Fruit fly (Drosophila melanogaster) whole organism, wandering third instar larva: Measurements from ENCODE around the gene tbrd-1.
A peak's percentile ranks its signal among the peaks of the same experiment; 100 is the strongest.

Experiments used
- Abd-B ChIP-seq: fragments of >200 bp; optimal IDR thresholded peaks from 2 replicates; lab custom pipeline; 2017; ENCODE audit warnings: missing biosample characterization, missing genetic modification characterization
- CG32264 ChIP-seq: fragments of 200-800 bp; sonication (Bioruptor generic); optimal IDR thresholded peaks from 2 replicates; lab custom pipeline; 2016; ENCODE audit warnings: missing biosample characterization, missing genetic modification characterization
- CG9705 ChIP-seq: fragments of 200-800 bp; sonication (Bioruptor generic); optimal IDR thresholded peaks from 2 replicates; lab custom pipeline; 2018; ENCODE audit warnings: missing biosample characterization, mild to moderate bottlenecking, missing genetic modification characterization
- CrebA ChIP-seq: fragments of 200-800 bp; sonication (Bioruptor generic); optimal IDR thresholded peaks from 2 replicates; lab custom pipeline; 2016; ENCODE audit warnings: missing biosample characterization, mild to moderate bottlenecking, missing genetic modification characterization, borderline replicate concordance
- Dfd ChIP-seq: fragments of >200 bp; optimal IDR thresholded peaks from 2 replicates; lab custom pipeline; 2017; ENCODE audit warnings: missing biosample characterization, missing genetic modification characterization
- Dif ChIP-seq: fragments of 200-275, 200-300 bp; sonication (Bioruptor generic); optimal IDR thresholded peaks from 2 replicates; lab custom pipeline; 2018; ENCODE audit warnings: missing biosample characterization, missing genetic modification characterization; ENCODE audit not compliant: partially characterized antibody
- GATAd ChIP-seq: sonication (Bioruptor generic); optimal IDR thresholded peaks from 2 replicates; lab custom pipeline; 2016; ENCODE audit warnings: missing biosample characterization, missing genetic modification characterization
- HLH106 ChIP-seq: fragments of 200-800 bp; optimal IDR thresholded peaks from 3 replicates; lab custom pipeline; 2019; ENCODE audit warnings: missing biosample characterization, mild to moderate bottlenecking, missing genetic modification characterization, moderate library complexity
- Hnf4 ChIP-seq: fragments of 200-800 bp; sonication (Bioruptor generic); optimal IDR thresholded peaks from 2 replicates; lab custom pipeline; 2016; ENCODE audit warnings: missing biosample characterization, mild to moderate bottlenecking, missing genetic modification characterization
- Hr78 ChIP-seq: fragments of >200 bp; optimal IDR thresholded peaks from 2 replicates; lab custom pipeline; 2017; ENCODE audit warnings: missing biosample characterization, missing genetic modification characterization
- Hr83 ChIP-seq: fragments of 200-300 bp; sonication (Bioruptor generic); optimal IDR thresholded peaks from 2 replicates; lab custom pipeline; 2016; ENCODE audit warnings: missing biosample characterization, mild to moderate bottlenecking, missing genetic modification characterization, moderate library complexity; ENCODE audit not compliant: poor library complexity, severe bottlenecking
- Jra ChIP-seq: sonication (Bioruptor generic); optimal IDR thresholded peaks from 2 replicates; lab custom pipeline; 2016; ENCODE audit warnings: missing biosample characterization, missing genetic modification characterization
- Mio ChIP-seq: sonication (Bioruptor generic); optimal IDR thresholded peaks from 2 replicates; lab custom pipeline; 2016; ENCODE audit warnings: missing biosample characterization, missing genetic modification characterization
- Myc ChIP-seq: fragments of >200 bp; optimal IDR thresholded peaks from 2 replicates; lab custom pipeline; 2017
- N ChIP-seq: fragments of >200 bp; optimal IDR thresholded peaks from 2 replicates; lab custom pipeline; 2018; ENCODE audit warnings: missing biosample characterization, missing external identifiers, missing genetic modification characterization
- OdsH ChIP-seq: fragments of 200-800 bp; sonication (Bioruptor generic); optimal IDR thresholded peaks from 2 replicates; lab custom pipeline; 2016; ENCODE audit warnings: missing biosample characterization, mild to moderate bottlenecking, missing genetic modification characterization
- Rel ChIP-seq, 2 experiments: fragments of 200-800 bp; sonication (Bioruptor generic) in 1 of 2; optimal IDR thresholded peaks; 2 replicates in 1 of 2; 3 replicates in 1 of 2; lab custom pipeline; 2016 to 2019; ENCODE audit warnings: mild to moderate bottlenecking in 2 of 2, missing biosample characterization in 2 of 2, missing genetic modification characterization in 2 of 2, moderate library complexity in 1 of 2
- Sp1 ChIP-seq: fragments of 200-800 bp; sonication (Bioruptor generic); optimal IDR thresholded peaks from 3 replicates; lab custom pipeline; 2019; ENCODE audit warnings: missing biosample characterization, mild to moderate bottlenecking, missing genetic modification characterization, moderate library complexity
- Vsx2 ChIP-seq: fragments of 200-300, 225-300 bp; sonication (Bioruptor generic); optimal IDR thresholded peaks from 2 replicates; lab custom pipeline; 2018; ENCODE audit warnings: missing biosample characterization, missing genetic modification characterization; ENCODE audit not compliant: partially characterized antibody
- br ChIP-seq: fragments of 200-800 bp; sonication (Bioruptor generic); optimal IDR thresholded peaks from 2 replicates; lab custom pipeline; 2016; ENCODE audit warnings: missing biosample characterization, missing genetic modification characterization
- brk ChIP-seq: fragments of 200-800 bp; sonication (Bioruptor generic); optimal IDR thresholded peaks from 2 replicates; lab custom pipeline; 2016; ENCODE audit warnings: missing biosample characterization, mild to moderate bottlenecking, missing genetic modification characterization
- dl ChIP-seq, 2 experiments: fragments of 175-275, 200-275 bp in 1 of 2; fragments of 200-275 bp in 1 of 2; sonication (Bioruptor generic); optimal IDR thresholded peaks; lab custom pipeline; 2018; ENCODE audit warnings: mild to moderate bottlenecking in 2 of 2, missing biosample characterization in 2 of 2, missing genetic modification characterization in 2 of 2, moderate library complexity in 2 of 2; ENCODE audit not compliant: partially characterized antibody in 2 of 2, insufficient read depth in 1 of 2
- dmrt93B ChIP-seq: fragments of 200-800 bp; sonication (Bioruptor generic); optimal IDR thresholded peaks from 2 replicates; lab custom pipeline; 2018; ENCODE audit warnings: missing biosample characterization, mild to moderate bottlenecking, missing genetic modification characterization
- dsf ChIP-seq: sonication (Bioruptor generic); optimal IDR thresholded peaks from 2 replicates; lab custom pipeline; 2016; ENCODE audit warnings: missing biosample characterization, missing genetic modification characterization, borderline replicate concordance
- ey ChIP-seq: fragments of 200-800 bp; sonication (Bioruptor generic); optimal IDR thresholded peaks from 2 replicates; lab custom pipeline; 2016; ENCODE audit warnings: missing biosample characterization, missing genetic modification characterization
- foxo ChIP-seq, 2 experiments: fragments of 200-800 bp; sonication (Bioruptor generic); optimal IDR thresholded peaks; 2 replicates in 1 of 2; 3 replicates in 1 of 2; lab custom pipeline; 2016 to 2017; ENCODE audit warnings: missing biosample characterization in 2 of 2, missing genetic modification characterization in 2 of 2
- fru ChIP-seq: fragments of 200-800 bp; sonication (Bioruptor generic); optimal IDR thresholded peaks from 3 replicates; lab custom pipeline; 2016; ENCODE audit warnings: missing biosample characterization, mild to moderate bottlenecking, missing genetic modification characterization
- h ChIP-seq: fragments of 200-800 bp; sonication (Bioruptor generic); optimal IDR thresholded peaks from 3 replicates; lab custom pipeline; 2016; ENCODE audit warnings: missing biosample characterization, mild to moderate bottlenecking, missing genetic modification characterization
- jim ChIP-seq: fragments of 175-275, 200-325 bp; sonication (Bioruptor generic); optimal IDR thresholded peaks from 2 replicates; lab custom pipeline; 2016; ENCODE audit warnings: missing biosample characterization, mild to moderate bottlenecking, missing genetic modification characterization
- lola ChIP-seq: fragments of >200 bp; optimal IDR thresholded peaks from 2 replicates; lab custom pipeline; 2017; ENCODE audit warnings: missing biosample characterization, missing genetic modification characterization
- pan ChIP-seq: fragments of >200 bp; optimal IDR thresholded peaks from 2 replicates; lab custom pipeline; 2017
- psq ChIP-seq: fragments of 200-800 bp; sonication (Bioruptor generic); optimal IDR thresholded peaks from 3 replicates; lab custom pipeline; 2017; ENCODE audit warnings: missing biosample characterization, mild to moderate bottlenecking, missing genetic modification characterization, moderate library complexity
- rgr ChIP-seq: fragments of 200-800 bp; sonication (Bioruptor generic); optimal IDR thresholded peaks from 3 replicates; lab custom pipeline; 2016; ENCODE audit warnings: missing biosample characterization, mild to moderate bottlenecking, missing genetic modification characterization
- sage ChIP-seq: fragments of 200-800 bp; sonication (Bioruptor generic); optimal IDR thresholded peaks from 2 replicates; lab custom pipeline; 2016; ENCODE audit warnings: missing biosample characterization, mild to moderate bottlenecking, missing genetic modification characterization
- sv ChIP-seq: fragments of 200-800 bp; sonication (Bioruptor generic); optimal IDR thresholded peaks from 3 replicates; lab custom pipeline; 2016; ENCODE audit warnings: missing biosample characterization, missing genetic modification characterization
- tai ChIP-seq: sonication (Bioruptor generic); optimal IDR thresholded peaks from 2 replicates; lab custom pipeline; 2016; ENCODE audit warnings: missing biosample characterization, missing genetic modification characterization
- woc ChIP-seq: sonication (Bioruptor generic); optimal IDR thresholded peaks from 2 replicates; lab custom pipeline; 2016; ENCODE audit warnings: missing biosample characterization, mild to moderate bottlenecking, missing genetic modification characterization

Gene tbrd-1

dm6 chr3R:23877606-23878317, 15.6 kb downstream of the tbrd-1 start:
- TF ChIP-seq OdsH (GFP tag; lab: Kevin White, UChicago): peak; percentile 22
- no peak for TF ChIP-seq Jra
- TF ChIP-seq fru: no peak
- TF ChIP-seq Rel (GFP tag; optimal IDR thresholded peaks at IDR 0.05; lab: Kevin White, UChicago): no peak
- peak; percentile 39 for TF ChIP-seq Rel (tag; optimal IDR thresholded peaks at IDR 0.05; lab: Kevin White, UChicago)
- no peak for TF ChIP-seq Hnf4 (GFP tag; lab: Kevin White, UChicago)
- TF ChIP-seq GATAd: no peak
- TF ChIP-seq dsf (GFP tag; lab: Kevin White, UChicago): no peak
- TF ChIP-seq HLH106: no peak
- no peak for TF ChIP-seq Dfd (GFP tag; lab: Kevin White, UChicago)
- no peak for TF ChIP-seq rgr (GFP tag; lab: Kevin White, UChicago)
- no peak for TF ChIP-seq Mio (GFP tag; lab: Kevin White, UChicago)
- TF ChIP-seq psq (GFP tag; lab: Kevin White, UChicago): no peak
- TF ChIP-seq CrebA (GFP tag; lab: Kevin White, UChicago): no peak
- TF ChIP-seq Dif (GFP tag; lab: Kevin White, UChicago): no peak
- no peak for TF ChIP-seq jim (GFP tag; lab: Kevin White, UChicago)
- TF ChIP-seq dmrt93B (GFP tag; lab: Kevin White, UChicago): no peak

- no peak for TF ChIP-seq dmrt93B (GFP tag; lab: Kevin White, UChicago)
- TF ChIP-seq rgr (GFP tag; lab: Kevin White, UChicago): no peak
- no peak for TF ChIP-seq CrebA (GFP tag; lab: Kevin White, UChicago)
- no peak for TF ChIP-seq sage (GFP tag; lab: Kevin White, UChicago)
- TF ChIP-seq ey (GFP tag; lab: Kevin White, UChicago): no peak
- no peak for TF ChIP-seq br
- TF ChIP-seq Sp1: no peak
- no peak for TF ChIP-seq Hnf4 (GFP tag; lab: Kevin White, UChicago)
- no peak for TF ChIP-seq Jra
- TF ChIP-seq psq (GFP tag; lab: Kevin White, UChicago): no peak
- TF ChIP-seq CG32264 (GFP tag; lab: Kevin White, UChicago): no peak
- no peak for TF ChIP-seq Hr83
- no peak for TF ChIP-seq h
- no peak for TF ChIP-seq woc (GFP tag; lab: Kevin White, UChicago)
- no peak for TF ChIP-seq tai (GFP tag; lab: Kevin White, UChicago)
- TF ChIP-seq GATAd: no peak
Measured at dm6 chr3R:23876699-23877098, 16.7 kb downstream of the tbrd-1 start.

- TF ChIP-seq br (no peak), fru (no peak), Abd-B (no peak), sage (GFP tag; lab: Kevin White, UChicago) (no peak), dmrt93B (GFP tag; lab: Kevin White, UChicago) (no peak), N (no peak), dl (GFP tag; optimal IDR thresholded peaks at IDR 0.05; lab: Kevin White, UChicago; ENCODE audit: insufficient read depth in 1 of 2, partially characterized antibody in 2 of 2) (no peak)
Measured at dm6 chr3R:23874752-23875151, 18.6 kb downstream of the tbrd-1 start.

dm6 chr3R:23874198-23874597, 19.2 kb downstream of the tbrd-1 start:
- TF ChIP-seq Hnf4 (GFP tag; lab: Kevin White, UChicago) (peak; percentile 45), Dif (GFP tag; lab: Kevin White, UChicago) (no peak), brk (GFP tag; lab: Kevin White, UChicago) (no peak), foxo (GFP tag; optimal IDR thresholded peaks at IDR 0.05; lab: Kevin White, UChicago) (peak in 1 of 2 experiments; percentile 67), br (peak; percentile 55), Mio (GFP tag; lab: Kevin White, UChicago) (no peak), h (peak; percentile 82), sage (GFP tag; lab: Kevin White, UChicago) (peak; percentile 18), OdsH (GFP tag; lab: Kevin White, UChicago) (peak; percentile 69), Myc (no peak), pan (lab: Kevin White, UChicago) (no peak), Abd-B (no peak), Hr78 (no peak), CG32264 (GFP tag; lab: Kevin White, UChicago) (peak; percentile 27), Vsx2 (no peak), CG9705 (GFP tag; lab: Kevin White, UChicago) (no peak), tai (GFP tag; lab: Kevin White, UChicago) (peak; percentile 56), Jra (no peak), dsf (GFP tag; lab: Kevin White, UChicago) (no peak), lola (no peak), Dfd (GFP tag; lab: Kevin White, UChicago) (no peak), psq (GFP tag; lab: Kevin White, UChicago) (peak; percentile 48), GATAd (no peak), dl (GFP tag; optimal IDR thresholded peaks at IDR 0.05; lab: Kevin White, UChicago; ENCODE audit: insufficient read depth in 1 of 2, partially characterized antibody in 2 of 2) (no peak), CrebA (GFP tag; lab: Kevin White, UChicago) (no peak), jim (GFP tag; lab: Kevin White, UChicago) (no peak), rgr (GFP tag; lab: Kevin White, UChicago) (peak; percentile 69), Sp1 (peak; percentile 53), Hr83 (no peak), fru (peak; percentile 73), sv (GFP tag; lab: Kevin White, UChicago) (no peak), Rel (GFP tag; optimal IDR thresholded peaks at IDR 0.05; lab: Kevin White, UChicago) (peak; percentile 44), Rel (tag; optimal IDR thresholded peaks at IDR 0.05; lab: Kevin White, UChicago) (no peak), dmrt93B (GFP tag; lab: Kevin White, UChicago) (peak; percentile 18), woc (GFP tag; lab: Kevin White, UChicago) (peak; percentile 50)
